Worm (Caenorhabditis elegans) whole organism, young adult: ENCODE results near the gene Y41G9A.5.

Experiments used
- B0019.2 ChIP-seq: fragments of 200-800 bp; sonication (Bioruptor generic); conservative IDR thresholded peaks from 2 replicates; pipeline ENCODE4 v1.3.6; 2022; ENCODE audit warnings: missing genetic modification reagents, missing genetic modification characterization, missing compliant biosample characterization
- F10E7.11 ChIP-seq: sonication (generic microtip); optimal IDR thresholded peaks from 2 replicates; lab custom pipeline; 2017; ENCODE audit warnings: mild to moderate bottlenecking, missing genetic modification characterization, moderate library complexity, missing compliant biosample characterization
- F23B12.7 ChIP-seq: sonication (generic microtip); optimal IDR thresholded peaks from 2 replicates; lab custom pipeline; 2017; ENCODE audit warnings: missing genetic modification characterization, mild to moderate bottlenecking, missing compliant biosample characterization, antibody characterized with exemption, moderate library complexity; ENCODE audit not compliant: insufficient read depth
- T07F8.4 ChIP-seq: sonication (generic microtip); optimal IDR thresholded peaks from 2 replicates; lab custom pipeline; 2016; ENCODE audit warnings: mild to moderate bottlenecking, missing genetic modification characterization, moderate library complexity, missing compliant biosample characterization
- T26A5.8 ChIP-seq: sonication (generic microtip); optimal IDR thresholded peaks from 2 replicates; lab custom pipeline; 2016; ENCODE audit warnings: missing genetic modification characterization, missing compliant biosample characterization
- Y56A3A.18 ChIP-seq: fragments of 200-800 bp; sonication (Bioruptor generic); IDR thresholded peaks from 2 replicates; pipeline ENCODE4 v1.3.6; 2022; ENCODE audit warnings: missing genetic modification reagents, missing genetic modification characterization, missing compliant biosample characterization
- Y79H2A.3 ChIP-seq: fragments of 200-800 bp; sonication (Bioruptor generic); conservative IDR thresholded peaks from 2 replicates; pipeline ENCODE4 v1.3.6; 2022; ENCODE audit warnings: missing genetic modification reagents, missing genetic modification characterization, missing compliant biosample characterization
- ama-1 ChIP-seq, 3 experiments: fragments of 150-350 bp in 1 of 3; sonication (generic microtip) in 2 of 3; optimal IDR thresholded peaks; 2 replicates each; lab custom pipeline; 2014 to 2018; ENCODE audit warnings: missing biosample characterization in 2 of 3, missing genetic modification characterization in 2 of 3, missing genetic modification reagents in 2 of 3
- attf-3 ChIP-seq: fragments of 200-800 bp; sonication (Bioruptor generic); conservative IDR thresholded peaks from 2 replicates; pipeline ENCODE4 v1.3.6; 2022; ENCODE audit warnings: missing genetic modification reagents, missing genetic modification characterization, missing compliant biosample characterization
- ceh-100 ChIP-seq: fragments of 200-800 bp; sonication (Bioruptor generic); IDR thresholded peaks from 2 replicates; pipeline ENCODE4 v1.3.6; 2022; ENCODE audit warnings: missing genetic modification reagents, missing genetic modification characterization, missing compliant biosample characterization
- ceh-40 ChIP-seq: fragments of 200-800 bp; sonication (Bioruptor generic); IDR thresholded peaks from 2 replicates; pipeline ENCODE4 v1.3.6; 2022; ENCODE audit warnings: missing genetic modification characterization, missing compliant biosample characterization
- ceh-58 ChIP-seq: fragments of 200-800 bp; sonication (Bioruptor generic); IDR thresholded peaks from 2 replicates; pipeline ENCODE4 v1.3.6; 2022; ENCODE audit warnings: missing genetic modification characterization, missing compliant biosample characterization
- ceh-79 ChIP-seq: sonication (generic microtip); optimal IDR thresholded peaks from 2 replicates; lab custom pipeline; 2017; ENCODE audit warnings: mild to moderate bottlenecking, missing genetic modification characterization, missing compliant biosample characterization
- ceh-91 ChIP-seq: fragments of 200-800 bp; sonication (Bioruptor generic); IDR thresholded peaks from 2 replicates; pipeline ENCODE4 v1.3.6; 2022; ENCODE audit warnings: missing genetic modification reagents, missing genetic modification characterization, missing compliant biosample characterization
- dox-1 ChIP-seq: fragments of 200-800 bp; sonication (Bioruptor generic); IDR thresholded peaks from 2 replicates; pipeline ENCODE4 v1.3.6; 2022; ENCODE audit warnings: missing genetic modification reagents, missing genetic modification characterization, missing compliant biosample characterization
- dpff-1 ChIP-seq: sonication (generic microtip); optimal IDR thresholded peaks from 2 replicates; lab custom pipeline; 2017; ENCODE audit warnings: mild to moderate bottlenecking, missing genetic modification characterization, missing compliant biosample characterization
- egl-44 ChIP-seq: fragments of 200-800 bp; sonication (Bioruptor generic); IDR thresholded peaks from 2 replicates; pipeline ENCODE4 v1.3.6; 2022; ENCODE audit warnings: missing genetic modification reagents, missing genetic modification characterization, missing compliant biosample characterization
- egrh-3 ChIP-seq: fragments of 200-800 bp; sonication (Bioruptor generic); IDR thresholded peaks from 2 replicates; pipeline ENCODE4 v1.3.6; 2022; ENCODE audit warnings: missing genetic modification reagents, missing genetic modification characterization, missing compliant biosample characterization
- fkh-3 ChIP-seq: sonication (generic microtip); optimal IDR thresholded peaks from 2 replicates; lab custom pipeline; 2016; ENCODE audit warnings: mild to moderate bottlenecking, missing genetic modification characterization, missing compliant biosample characterization
- him-1 ChIP-seq: sonication (generic microtip); optimal IDR thresholded peaks from 2 replicates; lab custom pipeline; 2016; ENCODE audit warnings: missing genotype, missing genetic modification reagents, missing genetic modification characterization, missing compliant biosample characterization
- hlh-12 ChIP-seq: sonication (generic microtip); optimal IDR thresholded peaks from 2 replicates; lab custom pipeline; 2016; ENCODE audit warnings: missing genetic modification characterization, missing compliant biosample characterization
- hmg-1.2 ChIP-seq: fragments of 200-800 bp; sonication (Bioruptor generic); IDR thresholded peaks from 2 replicates; pipeline ENCODE4 v1.3.6; 2022; ENCODE audit warnings: missing genetic modification reagents, missing genetic modification characterization, missing compliant biosample characterization
- lin-35 ChIP-seq, 3 experiments: fragments of 150-350 bp in 2 of 3; sonication (generic microtip) in 1 of 3; optimal IDR thresholded peaks; 2 replicates each; lab custom pipeline; 2014 to 2018; ENCODE audit warnings: missing biosample characterization in 3 of 3, missing genetic modification characterization in 3 of 3, missing genetic modification reagents in 3 of 3
- lin-40 ChIP-seq: sonication (generic microtip); optimal IDR thresholded peaks from 2 replicates; lab custom pipeline; 2016; ENCODE audit warnings: missing genetic modification characterization, mild to moderate bottlenecking, missing compliant biosample characterization, missing genotype, missing genetic modification reagents
- lsl-1 ChIP-seq: fragments of 200-800 bp; sonication (Bioruptor generic); optimal IDR thresholded peaks from 2 replicates; lab custom pipeline; 2018; ENCODE audit warnings: mild to moderate bottlenecking, missing genetic modification characterization, moderate library complexity, missing compliant biosample characterization
- lsy-27 ChIP-seq: sonication (generic microtip); optimal IDR thresholded peaks from 2 replicates; lab custom pipeline; 2017; ENCODE audit warnings: missing genetic modification characterization, mild to moderate bottlenecking, missing compliant biosample characterization, antibody characterized with exemption, missing genotype, borderline replicate concordance; ENCODE audit not compliant: insufficient read depth
- mel-28 ChIP-seq: sonication (generic microtip); optimal IDR thresholded peaks from 2 replicates; lab custom pipeline; 2016; ENCODE audit warnings: borderline replicate concordance, mild to moderate bottlenecking, missing genetic modification characterization, missing compliant biosample characterization
- mxl-1 ChIP-seq: sonication (generic microtip); optimal IDR thresholded peaks from 2 replicates; lab custom pipeline; 2016; ENCODE audit warnings: missing genetic modification characterization, missing compliant biosample characterization
- nfya-2 ChIP-seq: fragments of 200-800 bp; sonication (Bioruptor generic); IDR thresholded peaks from 2 replicates; pipeline ENCODE4 v1.3.6; 2022; ENCODE audit warnings: missing genetic modification reagents, missing genetic modification characterization, missing compliant biosample characterization
- nhr-120 ChIP-seq: fragments of 200-800 bp; sonication (Bioruptor generic); IDR thresholded peaks from 2 replicates; pipeline ENCODE4 v1.3.6; 2022; ENCODE audit warnings: missing genetic modification characterization, missing compliant biosample characterization
- nhr-179 ChIP-seq: sonication (generic microtip); optimal IDR thresholded peaks from 2 replicates; lab custom pipeline; 2016; ENCODE audit warnings: mild to moderate bottlenecking, missing genetic modification characterization, missing compliant biosample characterization
- nhr-80 ChIP-seq: sonication (generic microtip); optimal IDR thresholded peaks from 2 replicates; lab custom pipeline; 2016; ENCODE audit warnings: missing genetic modification characterization, missing compliant biosample characterization
- pha-4 ChIP-seq: fragments of 150-350 bp; sonication (generic microtip); optimal IDR thresholded peaks from 2 replicates; lab custom pipeline; 2014; ENCODE audit warnings: missing biosample characterization, missing genetic modification reagents, missing genetic modification characterization
- rcor-1 ChIP-seq: fragments of 200-800 bp; sonication (Bioruptor generic); IDR thresholded peaks from 2 replicates; pipeline ENCODE4 v1.3.6; 2022; ENCODE audit warnings: missing genetic modification reagents, missing genetic modification characterization, missing compliant biosample characterization
- rec-8 ChIP-seq, 2 experiments: sonication (generic microtip); optimal IDR thresholded peaks; 2 replicates each; lab custom pipeline; 2016; ENCODE audit warnings: mild to moderate bottlenecking in 2 of 2, missing genetic modification characterization in 2 of 2, missing genetic modification reagents in 2 of 2, missing genotype in 2 of 2, missing biosample characterization in 1 of 2, missing compliant biosample characterization in 1 of 2, moderate library complexity in 1 of 2
- sea-2 ChIP-seq: fragments of 200-800 bp; sonication (Bioruptor generic); IDR thresholded peaks from 2 replicates; pipeline ENCODE4 v1.3.6; 2022; ENCODE audit warnings: missing genetic modification characterization, missing compliant biosample characterization
- snpc-1.1 ChIP-seq: sonication (generic microtip); optimal IDR thresholded peaks from 2 replicates; lab custom pipeline; 2017; ENCODE audit warnings: missing genetic modification characterization, mild to moderate bottlenecking, missing compliant biosample characterization, antibody characterized with exemption, moderate library complexity, missing genotype, missing genetic modification reagents; ENCODE audit not compliant: insufficient read depth
- snpc-3.4 ChIP-seq: sonication (generic microtip); optimal IDR thresholded peaks from 2 replicates; lab custom pipeline; 2017; ENCODE audit warnings: missing genetic modification characterization, mild to moderate bottlenecking, missing compliant biosample characterization, antibody characterized with exemption, moderate library complexity, missing genotype, missing genetic modification reagents
- somi-1 ChIP-seq: fragments of 200-800 bp; sonication (Bioruptor generic); optimal IDR thresholded peaks from 2 replicates; lab custom pipeline; 2018; ENCODE audit warnings: mild to moderate bottlenecking, missing genetic modification characterization, missing compliant biosample characterization
- tlf-1 ChIP-seq: fragments of 200-800 bp; sonication (Bioruptor generic); optimal IDR thresholded peaks from 2 replicates; lab custom pipeline; 2018; ENCODE audit warnings: mild to moderate bottlenecking, missing genetic modification characterization, missing compliant biosample characterization
- unc-62 ChIP-seq: fragments of 150-350 bp; optimal IDR thresholded peaks from 2 replicates; lab custom pipeline; 2014; ENCODE audit warnings: missing biosample characterization, missing genetic modification reagents, missing genetic modification characterization
- zim-3 ChIP-seq: sonication (generic microtip); optimal IDR thresholded peaks from 2 replicates; lab custom pipeline; 2017; ENCODE audit warnings: mild to moderate bottlenecking, missing genetic modification characterization, moderate library complexity, missing compliant biosample characterization
- ztf-25 ChIP-seq: fragments of 200-800 bp; sonication (Bioruptor generic); IDR thresholded peaks from 2 replicates; pipeline ENCODE4 v1.3.6; 2022; ENCODE audit warnings: missing genetic modification reagents, missing genetic modification characterization, missing compliant biosample characterization

The Y41G9A.5 gene

ce11 chrX:2960703-2961102 lies 14.2 kb downstream of the Y41G9A.5 start (continued):
- no peak for TF ChIP-seq attf-3 (GFP tag; lab: Robert Waterston, UW)
- TF ChIP-seq egl-44 (GFP tag; lab: Robert Waterston, UW): no peak
- no peak for TF ChIP-seq mxl-1 (tag; lab: Kevin White, UChicago)
- TF ChIP-seq ceh-58 (GFP tag; lab: Robert Waterston, UW): no peak
- TF ChIP-seq pha-4 (tag; lab: Kevin White, UChicago): no peak
- peak; percentile 70 for TF ChIP-seq hmg-1.2 (GFP tag; lab: Robert Waterston, UW)
- TF ChIP-seq egrh-3 (GFP tag; lab: Robert Waterston, UW): no peak
- TF ChIP-seq T26A5.8 (tag; lab: Kevin White, UChicago): no peak
- no peak for TF ChIP-seq ceh-79 (tag; lab: Kevin White, UChicago)
- no peak for TF ChIP-seq nhr-120 (GFP tag; lab: Robert Waterston, UW)
- TF ChIP-seq him-1 (tag; lab: Kevin White, UChicago): no peak
- TF ChIP-seq snpc-1.1 (tag; lab: Kevin White, UChicago): peak; percentile 78
- TF ChIP-seq T07F8.4: no peak
- no peak for TF ChIP-seq unc-62 (GFP tag; lab: Kevin White, UChicago)
- no peak for TF ChIP-seq mel-28 (tag; lab: Kevin White, UChicago)
- TF ChIP-seq, all 124 proteins: peak for 5

- TF ChIP-seq nhr-80 (tag; lab: Kevin White, UChicago) (peak; percentile 27), F23B12.7 (tag; lab: Kevin White, UChicago) (no peak)
Observed at ce11 chrX:2966252-2966651, 19.8 kb downstream of the Y41G9A.5 start.

ce11 chrX:2969447-2969989 lies 23.1 kb downstream of the Y41G9A.5 start:
- TF ChIP-seq ceh-40 (no peak), tlf-1 (no peak), nhr-179 (tag; lab: Kevin White, UChicago) (no peak), lsl-1 (no peak), rec-8 (tag; optimal IDR thresholded peaks at IDR 0.05; lab: Kevin White, UChicago) (no peak), Y79H2A.3 (GFP tag; lab: Robert Waterston, UW) (no peak), rcor-1 (no peak), T26A5.8 (tag; lab: Kevin White, UChicago) (peak; percentile 18), ama-1 (optimal IDR thresholded peaks at IDR 0.05; lab: Kevin White, UChicago) (peak; percentile 73), ama-1 (GFP tag; optimal IDR thresholded peaks at IDR 0.05; lab: Kevin White, UChicago) (no peak), ztf-25 (GFP tag; lab: Robert Waterston, UW) (no peak), lsy-27 (tag; lab: Kevin White, UChicago) (no peak), lin-40 (no peak), mxl-1 (tag; lab: Kevin White, UChicago) (no peak), sea-2 (GFP tag; lab: Robert Waterston, UW) (no peak), nfya-2 (GFP tag; lab: Robert Waterston, UW) (no peak), somi-1 (GFP tag; lab: Kevin White, UChicago) (no peak), dpff-1 (no peak), lin-35 (GFP tag; optimal IDR thresholded peaks at IDR 0.05; lab: Kevin White, UChicago) (peak in 1 of 3 experiments; percentile 66), unc-62 (GFP tag; lab: Kevin White, UChicago) (no peak), B0019.2 (GFP tag; lab: Robert Waterston, UW) (no peak), hlh-12 (tag; lab: Kevin White, UChicago) (no peak), ceh-100 (GFP tag; lab: Robert Waterston, UW) (no peak), dox-1 (peak; percentile 9; the same call in 1 of the 2 replicates), F10E7.11 (tag; lab: Kevin White, UChicago) (no peak), fkh-3 (no peak), snpc-3.4 (tag; lab: Kevin White, UChicago) (no peak), pha-4 (tag; lab: Kevin White, UChicago) (peak; percentile 51), ceh-91 (GFP tag; lab: Robert Waterston, UW) (no peak), Y56A3A.18 (GFP tag; lab: Robert Waterston, UW) (no peak), zim-3 (tag; lab: Kevin White, UChicago) (no peak)
